Fruit fly (Drosophila melanogaster): ENCODE results near the gene CG5880.

CG5880 gene

DNA sequence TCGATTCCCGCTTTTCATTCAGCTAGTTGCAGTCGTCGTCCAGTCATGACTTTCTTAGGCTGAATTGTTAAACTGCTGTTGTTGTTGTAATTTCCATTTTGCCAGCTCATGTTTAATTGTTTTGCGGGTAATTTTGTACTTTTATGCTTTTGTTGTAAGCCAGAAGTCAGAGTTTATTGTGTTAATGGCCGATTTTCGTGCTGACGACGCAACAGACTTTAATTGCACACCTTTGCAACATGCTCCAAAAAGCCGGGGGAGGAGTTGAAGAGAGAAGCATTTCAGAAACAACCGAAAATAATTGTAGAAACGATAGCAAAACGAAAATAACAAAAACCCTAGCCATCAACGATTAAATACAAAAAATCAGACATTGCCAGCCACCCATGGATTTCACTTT lies 22.2 kb downstream of the CG5880 start (continued):
- TF ChIP-seq CG7987 (GFP tag; optimal IDR thresholded peaks at IDR 0.05) (no peak), Dek (tag; optimal IDR thresholded peaks at IDR 0.05) (no peak), CG1832 (GFP tag; optimal IDR thresholded peaks at IDR 0.05) (no peak), CG11398 (GFP tag; optimal IDR thresholded peaks at IDR 0.05) (no peak), CG17385 (GFP tag; optimal IDR thresholded peaks at IDR 0.05) (no peak), CG6254 (GFP tag; optimal IDR thresholded peaks at IDR 0.05) (no peak), toy (GFP tag; IDR thresholded peaks at IDR 0.05) (no peak), D19B (GFP tag; optimal IDR thresholded peaks at IDR 0.05) (no peak)

- TF ChIP-seq dmrt99B (tag; optimal IDR thresholded peaks at IDR 0.05) (no peak), ssp (GFP tag; IDR thresholded peaks at IDR 0.05) (no peak), CG11696 (GFP tag; IDR thresholded peaks at IDR 0.05) (no peak), Atf6 (GFP tag; IDR thresholded peaks at IDR 0.05) (no peak), nerfin-1 (tag; optimal IDR thresholded peaks at IDR 0.05) (no peak), Fer2 (tag; optimal IDR thresholded peaks at IDR 0.05) (no peak), Pdp1 (GFP tag; optimal IDR thresholded peaks at IDR 0.05) (peak in 1 of 2 experiments; percentile 84), pan (optimal IDR thresholded peaks at IDR 0.05) (no peak), pan (GFP tag; optimal IDR thresholded peaks at IDR 0.05 in 1 of 2, IDR thresholded peaks at IDR 0.05 in 1 of 2) (no peak), gt (GFP tag; IDR thresholded peaks at IDR 0.05) (no peak), row (GFP tag; IDR thresholded peaks at IDR 0.05) (no peak), Fer1 (GFP tag; optimal IDR thresholded peaks at IDR 0.05) (no peak), CG10979 (tag; optimal IDR thresholded peaks at IDR 0.05) (peak; percentile 10), CG17359 (tag; optimal IDR thresholded peaks at IDR 0.05) (peak; percentile 15), exex (tag; optimal IDR thresholded peaks at IDR 0.05) (no peak), GATAe (GFP tag; conservative IDR thresholded peaks at IDR 0.05) (no peak), CG30431 (GFP tag; optimal IDR thresholded peaks at IDR 0.05) (no peak), zfh1 (GFP tag; IDR thresholded peaks at IDR 0.05) (0 out of 3 replicates have a peak, but pooled peaks have one; percentile 6), en (GFP tag; optimal IDR thresholded peaks at IDR 0.05) (no peak), CG5245 (GFP tag; optimal IDR thresholded peaks at IDR 0.05) (no peak), CG11398 (GFP tag; optimal IDR thresholded peaks at IDR 0.05) (no peak), z (GFP tag; IDR thresholded peaks at IDR 0.05) (no peak), dpn (GFP tag; optimal IDR thresholded peaks at IDR 0.05) (no peak), CG6683 (GFP tag; optimal IDR thresholded peaks at IDR 0.05) (no peak), Six4 (GFP tag; optimal IDR thresholded peaks at IDR 0.05) (no peak), pros (GFP tag; optimal IDR thresholded peaks at IDR 0.05) (no peak), HLH54F (GFP tag; optimal IDR thresholded peaks at IDR 0.05) (no peak), CG11456 (GFP tag; IDR thresholded peaks at IDR 0.05) (no peak), CG1602 (GFP tag; optimal IDR thresholded peaks at IDR 0.05) (no peak), CG7928 (GFP tag; optimal IDR thresholded peaks at IDR 0.05) (no peak), CHES-1-like (GFP tag; optimal IDR thresholded peaks at IDR 0.05) (no peak), Mrtf (GFP tag; IDR thresholded peaks at IDR 0.05) (no peak), Awh (GFP tag; IDR thresholded peaks at IDR 0.05) (no peak), CG33213 (GFP tag; optimal IDR thresholded peaks at IDR 0.05) (no peak), CG15696 (tag; optimal IDR thresholded peaks at IDR 0.05) (no peak), CG18619 (GFP tag; optimal IDR thresholded peaks at IDR 0.05) (no peak), E2f1 (GFP tag; IDR thresholded peaks at IDR 0.05) (no peak), hb (GFP tag; IDR thresholded peaks at IDR 0.05; ENCODE audit: partially characterized antibody) (no peak), stwl (tag; optimal IDR thresholded peaks at IDR 0.05) (peak; percentile 100), CG8281 (tag; optimal IDR thresholded peaks at IDR 0.05) (no peak), CG6254 (GFP tag; optimal IDR thresholded peaks at IDR 0.05) (no peak), croc (GFP tag; conservative IDR thresholded peaks at IDR 0.05) (no peak), pho (GFP tag; optimal IDR thresholded peaks at IDR 0.05) (no peak), emc (GFP tag; optimal IDR thresholded peaks at IDR 0.05) (no peak), CG14667 (GFP tag; IDR thresholded peaks at IDR 0.05) (no peak)
Observed at dm6 chr3R:27139963-27140362, 23.4 kb downstream of the CG5880 start.

Data from whole organism, embryonic.